Fruit fly (Drosophila melanogaster) whole organism, embryonic: ENCODE measurements around the gene Cap-H2.

Source experiments
- C15 ChIP-seq: fragments of 200-800 bp; sonication (Bioruptor generic); IDR thresholded peaks from 3 replicates; pipeline ENCODE4 v1.3.6; 2022; ENCODE audit warnings: missing biosample characterization, missing genetic modification characterization
- CG10979 ChIP-seq: fragments of 200-800 bp; sonication (Bioruptor generic); optimal IDR thresholded peaks from 2 replicates; lab custom pipeline; 2018; ENCODE audit warnings: missing biosample characterization, mild to moderate bottlenecking, missing genetic modification characterization, moderate library complexity
- CG11504 ChIP-seq: fragments of 200-800 bp; sonication (Bioruptor generic); optimal IDR thresholded peaks from 3 replicates; lab custom pipeline; 2019; ENCODE audit warnings: missing biosample characterization, mild to moderate bottlenecking, missing genetic modification characterization, moderate library complexity
- CG11695 ChIP-seq: fragments of 200-800 bp; sonication (Bioruptor generic); IDR thresholded peaks from 3 replicates; pipeline ENCODE4 v1.3.6; 2022; ENCODE audit warnings: missing biosample characterization, missing genetic modification characterization
- CG1233 ChIP-seq: fragments of 200-800 bp; sonication (Bioruptor generic); optimal IDR thresholded peaks from 4 replicates; lab custom pipeline; 2018; ENCODE audit warnings: missing biosample characterization, mild to moderate bottlenecking, missing genetic modification characterization
- CG12769 ChIP-seq: fragments of 200-800 bp; sonication (Bioruptor generic); optimal IDR thresholded peaks from 2 replicates; lab custom pipeline; 2019; ENCODE audit warnings: missing biosample characterization, mild to moderate bottlenecking, missing genetic modification characterization, moderate library complexity
- CG13287 ChIP-seq: fragments of 200-800 bp; sonication (Bioruptor generic); IDR thresholded peaks from 2 replicates; pipeline ENCODE4 v1.3.6; 2022; ENCODE audit warnings: missing biosample characterization, missing genetic modification characterization; ENCODE audit not compliant: partially characterized antibody
- CG13296 ChIP-seq: fragments of 200-800 bp; sonication (Bioruptor generic); optimal IDR thresholded peaks from 3 replicates; lab custom pipeline; 2018; ENCODE audit warnings: missing biosample characterization, mild to moderate bottlenecking, missing genetic modification characterization
- CG1603 ChIP-seq: fragments of 200-800 bp; sonication (Bioruptor generic); optimal IDR thresholded peaks from 2 replicates; lab custom pipeline; 2019; ENCODE audit warnings: missing biosample characterization, mild to moderate bottlenecking, missing genetic modification characterization, moderate library complexity
- CG17186 ChIP-seq: fragments of 200-800 bp; sonication (Bioruptor generic); optimal IDR thresholded peaks from 3 replicates; lab custom pipeline; 2017; ENCODE audit warnings: missing biosample characterization, missing genetic modification reagents, missing genetic modification characterization
- CG17328 ChIP-seq: fragments of 200-800 bp; sonication (Bioruptor generic); IDR thresholded peaks from 2 replicates; pipeline ENCODE4 v1.3.6; 2022; ENCODE audit warnings: missing biosample characterization, missing genetic modification characterization
- CG1792 ChIP-seq: fragments of 200-800 bp; sonication (Bioruptor generic); optimal IDR thresholded peaks from 2 replicates; lab custom pipeline; 2016; ENCODE audit warnings: missing biosample characterization, missing genetic modification characterization
- CG18764 ChIP-seq: fragments of 200-800 bp; sonication (Bioruptor generic); optimal IDR thresholded peaks from 3 replicates; lab custom pipeline; 2016; ENCODE audit warnings: missing biosample characterization, missing genetic modification characterization
- CG2202 ChIP-seq: fragments of 200-800 bp; sonication (Bioruptor generic); optimal IDR thresholded peaks from 2 replicates; lab custom pipeline; 2018; ENCODE audit warnings: missing biosample characterization, mild to moderate bottlenecking, missing genetic modification characterization
- CG31365 ChIP-seq: fragments of 200-800 bp; sonication (Bioruptor generic); optimal IDR thresholded peaks from 2 replicates; lab custom pipeline; 2018; ENCODE audit warnings: missing biosample characterization, mild to moderate bottlenecking, missing genetic modification characterization
- CG3407 ChIP-seq: fragments of 200-800 bp; sonication (Bioruptor generic); optimal IDR thresholded peaks from 2 replicates; lab custom pipeline; 2018; ENCODE audit warnings: missing biosample characterization, mild to moderate bottlenecking, missing genetic modification characterization
- CG34376 ChIP-seq: fragments of 200-800 bp; sonication (Bioruptor generic); optimal IDR thresholded peaks from 2 replicates; lab custom pipeline; 2018; ENCODE audit warnings: missing biosample characterization, mild to moderate bottlenecking, missing genetic modification characterization
- CG3847 ChIP-seq: fragments of 200-800 bp; sonication (Bioruptor generic); IDR thresholded peaks from 2 replicates; pipeline ENCODE4 v1.3.6; 2022; ENCODE audit warnings: missing biosample characterization, missing genetic modification characterization
- CG4617 ChIP-seq: fragments of 200-800 bp; sonication (Bioruptor generic); optimal IDR thresholded peaks from 3 replicates; lab custom pipeline; 2016; ENCODE audit warnings: missing biosample characterization, missing genetic modification characterization, borderline replicate concordance
- CG7786 ChIP-seq: fragments of 200-800 bp; sonication (Bioruptor generic); optimal IDR thresholded peaks from 2 replicates; lab custom pipeline; 2016; ENCODE audit warnings: missing biosample characterization, missing genetic modification characterization
- CG9727 ChIP-seq: fragments of 200-800 bp; sonication (Bioruptor generic); optimal IDR thresholded peaks from 3 replicates; lab custom pipeline; 2017; ENCODE audit warnings: missing biosample characterization, mild to moderate bottlenecking, missing genetic modification characterization
- CoRest ChIP-seq: fragments of 200-800 bp; sonication (Bioruptor generic); optimal IDR thresholded peaks from 3 replicates; lab custom pipeline; 2018; ENCODE audit warnings: missing biosample characterization, mild to moderate bottlenecking, missing genetic modification characterization, moderate library complexity
- D19A ChIP-seq: fragments of 200-800 bp; optimal IDR thresholded peaks from 3 replicates; lab custom pipeline; 2019; ENCODE audit warnings: missing biosample characterization, mild to moderate bottlenecking, missing genetic modification characterization, moderate library complexity
- Dad ChIP-seq: fragments of 200-800 bp; sonication (Bioruptor generic); optimal IDR thresholded peaks from 3 replicates; lab custom pipeline; 2016; ENCODE audit warnings: missing biosample characterization, missing genetic modification characterization
- Dbx ChIP-seq: fragments of 200-800 bp; sonication (Bioruptor generic); IDR thresholded peaks from 3 replicates; pipeline ENCODE4 v1.3.6; 2022; ENCODE audit warnings: missing biosample characterization, missing genetic modification characterization
- Ets65A ChIP-seq: fragments of 200-800 bp; sonication (Bioruptor generic); peaks from one replicate; lab custom pipeline; 2016; ENCODE audit warnings: missing biosample characterization, missing genetic modification characterization
- Gsc ChIP-seq: fragments of 200-800 bp; sonication (Bioruptor generic); IDR thresholded peaks from 2 replicates; pipeline ENCODE4 v1.3.6; 2022; ENCODE audit warnings: missing biosample characterization, missing genetic modification characterization
- Hmx ChIP-seq: fragments of 200-800 bp; sonication (Bioruptor generic); optimal IDR thresholded peaks from 2 replicates; lab custom pipeline; 2016; ENCODE audit warnings: missing biosample characterization, missing genetic modification characterization
- Hsf ChIP-seq: fragments of 200-800 bp; sonication (Bioruptor generic); optimal IDR thresholded peaks from 3 replicates; lab custom pipeline; 2016; ENCODE audit warnings: missing biosample characterization, missing genetic modification characterization
- MESR4 ChIP-seq: fragments of 200-800 bp; sonication (Bioruptor generic); optimal IDR thresholded peaks from 2 replicates; lab custom pipeline; 2018; ENCODE audit warnings: missing biosample characterization, mild to moderate bottlenecking, missing genetic modification characterization, moderate library complexity
- Mes4 ChIP-seq: fragments of 200-800 bp; sonication (Bioruptor generic); optimal IDR thresholded peaks from 2 replicates; lab custom pipeline; 2016; ENCODE audit warnings: missing biosample characterization, missing genetic modification characterization
- NC2β ChIP-seq: fragments of 200-800 bp; sonication (Bioruptor generic); optimal IDR thresholded peaks from 2 replicates; lab custom pipeline; 2016; ENCODE audit warnings: missing biosample characterization, missing genetic modification characterization
- Nf-YA ChIP-seq: fragments of 200-800 bp; sonication (Bioruptor generic); IDR thresholded peaks from 2 replicates; pipeline ENCODE4 v1.3.6; 2022; ENCODE audit warnings: missing biosample characterization, missing genetic modification characterization
- Rfx ChIP-seq: fragments of 200-800 bp; sonication (Bioruptor generic); IDR thresholded peaks from 2 replicates; pipeline ENCODE4 v1.3.6; 2022; ENCODE audit warnings: missing biosample characterization, missing genetic modification characterization
- Side ChIP-seq: fragments of 200-800 bp; sonication (Bioruptor generic); optimal IDR thresholded peaks from 2 replicates; lab custom pipeline; 2016; ENCODE audit warnings: missing biosample characterization, missing genetic modification characterization
- ato ChIP-seq: fragments of 200-800 bp; sonication (Bioruptor generic); IDR thresholded peaks from 2 replicates; pipeline ENCODE4 v1.3.6; 2022; ENCODE audit warnings: missing biosample characterization, missing genetic modification characterization; ENCODE audit not compliant: partially characterized antibody
- az2 ChIP-seq: fragments of 200-800 bp; sonication (Bioruptor generic); optimal IDR thresholded peaks from 3 replicates; lab custom pipeline; 2016; ENCODE audit warnings: missing biosample characterization, missing genetic modification characterization
- cas ChIP-seq: fragments of 200-800 bp; sonication (Bioruptor generic); IDR thresholded peaks from 2 replicates; pipeline ENCODE4 v1.3.6; 2022; ENCODE audit warnings: missing biosample characterization, missing genetic modification characterization
- caup ChIP-seq: fragments of 200-800 bp; sonication (Bioruptor generic); optimal IDR thresholded peaks from 3 replicates; lab custom pipeline; 2017; ENCODE audit warnings: missing biosample characterization, mild to moderate bottlenecking, missing genetic modification characterization, moderate library complexity; ENCODE audit not compliant: severe bottlenecking
- chif ChIP-seq, 2 experiments: fragments of 200-800 bp; sonication (Bioruptor generic); optimal IDR thresholded peaks; 3 replicates each; lab custom pipeline; 2016; ENCODE audit warnings: missing biosample characterization in 2 of 2, missing genetic modification characterization in 2 of 2
- crc ChIP-seq: fragments of 200-800 bp; sonication (Bioruptor generic); optimal IDR thresholded peaks from 2 replicates; lab custom pipeline; 2016; ENCODE audit warnings: missing biosample characterization, missing genetic modification characterization
- dmrt99B ChIP-seq: fragments of 200-800 bp; sonication (Bioruptor generic); optimal IDR thresholded peaks from 2 replicates; lab custom pipeline; 2018; ENCODE audit warnings: missing biosample characterization, mild to moderate bottlenecking, missing genetic modification characterization, moderate library complexity
- gro ChIP-seq: fragments of 200-800 bp; sonication (Bioruptor generic); optimal IDR thresholded peaks from 2 replicates; lab custom pipeline; 2016; ENCODE audit warnings: missing biosample characterization, missing genetic modification characterization
- mam ChIP-seq: fragments of 200-800 bp; sonication (Bioruptor generic); optimal IDR thresholded peaks from 3 replicates; lab custom pipeline; 2016; ENCODE audit warnings: missing biosample characterization, missing genetic modification characterization
- pfk ChIP-seq: fragments of 200-800 bp; sonication (Bioruptor generic); optimal IDR thresholded peaks from 2 replicates; lab custom pipeline; 2018; ENCODE audit warnings: missing biosample characterization, mild to moderate bottlenecking, missing genetic modification characterization, moderate library complexity
- sqz ChIP-seq: fragments of 200-800 bp; sonication (Bioruptor generic); optimal IDR thresholded peaks from 3 replicates; lab custom pipeline; 2018; ENCODE audit warnings: missing biosample characterization, mild to moderate bottlenecking, missing genetic modification characterization
- stwl ChIP-seq: fragments of 200-800 bp; sonication (Bioruptor generic); optimal IDR thresholded peaks from 3 replicates; lab custom pipeline; 2018; ENCODE audit warnings: missing biosample characterization, mild to moderate bottlenecking, missing genetic modification characterization, moderate library complexity
- trem ChIP-seq: fragments of 200-800 bp; optimal IDR thresholded peaks from 3 replicates; lab custom pipeline; 2019; ENCODE audit warnings: missing biosample characterization, mild to moderate bottlenecking, missing genetic modification characterization, moderate library complexity
- vfl ChIP-seq: fragments of 200-800 bp; sonication (Bioruptor generic); optimal IDR thresholded peaks from 2 replicates; lab custom pipeline; 2016; ENCODE audit warnings: missing biosample characterization, missing genetic modification characterization
- wdn ChIP-seq: fragments of 200-800 bp; sonication (Bioruptor generic); IDR thresholded peaks from 2 replicates; pipeline ENCODE4 v1.3.6; 2022; ENCODE audit warnings: missing biosample characterization, missing genetic modification characterization
- zen2 ChIP-seq: fragments of 200-800 bp; sonication (Bioruptor generic); IDR thresholded peaks from 3 replicates; pipeline ENCODE4 v1.3.6; 2022; ENCODE audit warnings: missing biosample characterization, missing genetic modification characterization; ENCODE audit not compliant: partially characterized antibody

Gene Cap-H2

DNA sequence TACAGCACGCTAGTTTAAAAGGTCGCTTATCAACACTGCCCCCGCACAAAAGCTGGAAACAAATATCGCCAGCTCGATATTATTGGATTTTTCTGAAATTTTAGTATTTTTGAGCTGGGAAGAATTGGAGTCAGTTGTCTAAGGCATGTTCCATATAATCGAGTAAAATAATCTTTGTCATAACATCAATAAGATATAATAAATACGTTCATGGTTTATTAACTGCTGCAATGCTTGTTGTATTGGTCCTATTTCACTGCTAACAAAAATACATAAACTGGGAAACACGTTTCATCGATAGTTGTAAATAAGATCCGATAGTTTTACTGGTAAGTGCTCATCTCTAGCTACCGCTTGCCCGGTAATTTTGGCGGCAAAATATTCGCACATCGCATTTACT is 27.1 kb downstream of the Cap-H2 start, which contains the start of the genes Art1 and Mcm5 (continued):
- peak; percentile 86 for TF ChIP-seq stwl (tag; lab: Kevin White, UChicago)
- TF ChIP-seq CG31365 (tag; lab: Kevin White, UChicago): no peak
- peak; percentile 47 for TF ChIP-seq CG7786 (GFP tag; lab: Kevin White, UChicago)
- TF ChIP-seq C15: no peak
- TF ChIP-seq crc (GFP tag; lab: Kevin White, UChicago): no peak
- TF ChIP-seq pfk: no peak
- TF ChIP-seq gro: peak; percentile 64
- TF ChIP-seq Gsc: no peak
- TF ChIP-seq vfl (GFP tag; lab: Kevin White, UChicago): no peak
- no peak for TF ChIP-seq CG12769 (tag; lab: Kevin White, UChicago)
- peak; percentile 19 for TF ChIP-seq CG1792
- TF ChIP-seq Dad (GFP tag; lab: Kevin White, UChicago): peak; percentile 49
- TF ChIP-seq wdn: no peak
- peak; percentile 38 for TF ChIP-seq NC2β (GFP tag; lab: Kevin White, UChicago)
- TF ChIP-seq CoRest: peak; percentile 80
- no peak for TF ChIP-seq cas (GFP tag; lab: Robert Waterston, UW)
- TF ChIP-seq CG11695 (GFP tag; lab: Robert Waterston, UW): no peak
- no peak for TF ChIP-seq CG11504
- no peak for TF ChIP-seq Hmx (GFP tag; lab: Kevin White, UChicago)
- peak; percentile 27 for TF ChIP-seq CG18764 (GFP tag; lab: Kevin White, UChicago)
- 0 out of 2 replicates have a peak, but pooled peaks have one; percentile 29 for TF ChIP-seq ato (GFP tag; lab: Robert Waterston, UW)
- peak; percentile 53 for TF ChIP-seq Rfx (GFP tag; lab: Robert Waterston, UW)
- TF ChIP-seq CG2202 (tag; lab: Kevin White, UChicago): no peak
- TF ChIP-seq CG3407 (GFP tag; lab: Kevin White, UChicago): no peak
- peak; percentile 19 for TF ChIP-seq CG10979 (tag; lab: Kevin White, UChicago)
- TF ChIP-seq Side (GFP tag; lab: Kevin White, UChicago): peak; percentile 15
- peak; percentile 26 for TF ChIP-seq CG1603 (tag; lab: Kevin White, UChicago)
- TF ChIP-seq zen2: peak; percentile 75; the same call in 2 of the 3 replicates
- TF ChIP-seq caup: no peak
- TF ChIP-seq dmrt99B (tag; lab: Kevin White, UChicago): no peak
- peak; percentile 90 for TF ChIP-seq Ets65A (GFP tag; lab: Kevin White, UChicago)
- TF ChIP-seq CG9727: peak; percentile 59
- peak; percentile 18 for TF ChIP-seq CG1233
- peak; percentile 52 for TF ChIP-seq mam (GFP tag; lab: Kevin White, UChicago)
- peak; percentile 17 for TF ChIP-seq Mes4 (GFP tag; lab: Kevin White, UChicago)
- no peak for TF ChIP-seq Nf-YA
- TF ChIP-seq trem: peak; percentile 77
- TF ChIP-seq Hsf (GFP tag; lab: Kevin White, UChicago): peak; percentile 70
- TF ChIP-seq Dbx (GFP tag; lab: Robert Waterston, UW): peak; percentile 55; the same call in 1 of the 3 replicates
- TF ChIP-seq az2 (GFP tag; lab: Kevin White, UChicago): peak; percentile 17
- TF ChIP-seq chif (GFP tag; optimal IDR thresholded peaks at IDR 0.05; lab: Kevin White, UChicago): peak in 1 of 2 experiments; percentile 20
- no peak for TF ChIP-seq CG17328 (GFP tag; lab: Robert Waterston, UW)
- TF ChIP-seq D19A (tag; lab: Kevin White, UChicago): no peak
- peak; percentile 62 for TF ChIP-seq CG3847 (GFP tag; lab: Robert Waterston, UW)
- no peak for TF ChIP-seq CG34376
- peak; percentile 62 for TF ChIP-seq CG4617 (GFP tag; lab: Kevin White, UChicago)
- TF ChIP-seq MESR4 (GFP tag; lab: Kevin White, UChicago): peak; percentile 11
- peak; percentile 3 for TF ChIP-seq CG13296
- peak; percentile 96 for TF ChIP-seq CG13287 (GFP tag; lab: Robert Waterston, UW)
- TF ChIP-seq CG17186 (GFP tag; lab: Kevin White, UChicago): peak; percentile 82
- TF ChIP-seq sqz (GFP tag; lab: Kevin White, UChicago): no peak
